Worm (Caenorhabditis elegans): ENCODE data around the gene scl-3.

DNA sequence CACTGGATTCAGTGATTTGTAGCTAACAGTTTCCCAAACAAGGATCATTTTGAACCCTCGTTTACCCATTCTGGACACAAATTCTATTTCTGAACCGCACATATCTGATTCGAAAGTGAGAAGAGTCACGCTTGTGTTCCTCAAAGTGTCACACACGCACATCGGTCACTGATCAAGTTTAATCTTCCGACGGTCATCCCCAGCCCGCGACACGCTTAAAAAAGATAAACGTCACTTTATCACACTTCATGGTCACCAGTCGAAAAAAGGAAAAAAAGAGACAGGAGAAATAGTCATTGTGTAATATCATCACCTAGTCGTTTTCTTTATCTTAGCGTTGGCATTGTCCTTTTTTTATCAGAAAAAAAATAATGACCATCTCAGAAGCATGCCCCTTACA is 18.3 kb downstream of the scl-3 start:
- TF ChIP-seq pha-4 (tag; optimal IDR thresholded peaks at IDR 0.05) (no peak), bed-3 (GFP tag; optimal IDR thresholded peaks at IDR 0.05) (no peak), ceh-83 (GFP tag; optimal IDR thresholded peaks at IDR 0.05) (no peak), lsy-2 (tag; optimal IDR thresholded peaks at IDR 0.05) (no peak), ceh-43 (GFP tag; optimal IDR thresholded peaks at IDR 0.05) (no peak), nhr-12 (tag; optimal IDR thresholded peaks at IDR 0.05) (no peak), unc-62 (GFP tag; optimal IDR thresholded peaks at IDR 0.05) (no peak), nhr-237 (tag; optimal IDR thresholded peaks at IDR 0.05) (no peak), mab-5 (tag; optimal IDR thresholded peaks at IDR 0.05) (no peak), mep-1 (tag; optimal IDR thresholded peaks at IDR 0.05) (no peak), ztf-11 (tag; optimal IDR thresholded peaks at IDR 0.05) (no peak)

All from whole organism, mixed stage, embryonic.